Worm (Caenorhabditis elegans) whole organism, L3 larva: ENCODE results near the gene nhr-28.

Experiments used
- ZK546.5 ChIP-seq: sonication (generic microtip); optimal IDR thresholded peaks from 2 replicates; lab custom pipeline; 2017; ENCODE audit warnings: missing biosample characterization, missing genetic modification characterization
- pha-4 ChIP-seq: fragments of 150-350 bp; optimal IDR thresholded peaks from 2 replicates; lab custom pipeline; 2014; ENCODE audit warnings: missing biosample characterization, missing genetic modification reagents, missing genetic modification characterization
- ztf-4 ChIP-seq: fragments of 150-350 bp; optimal IDR thresholded peaks from 2 replicates; lab custom pipeline; 2014; ENCODE audit warnings: missing biosample characterization, missing genetic modification characterization

DNA sequence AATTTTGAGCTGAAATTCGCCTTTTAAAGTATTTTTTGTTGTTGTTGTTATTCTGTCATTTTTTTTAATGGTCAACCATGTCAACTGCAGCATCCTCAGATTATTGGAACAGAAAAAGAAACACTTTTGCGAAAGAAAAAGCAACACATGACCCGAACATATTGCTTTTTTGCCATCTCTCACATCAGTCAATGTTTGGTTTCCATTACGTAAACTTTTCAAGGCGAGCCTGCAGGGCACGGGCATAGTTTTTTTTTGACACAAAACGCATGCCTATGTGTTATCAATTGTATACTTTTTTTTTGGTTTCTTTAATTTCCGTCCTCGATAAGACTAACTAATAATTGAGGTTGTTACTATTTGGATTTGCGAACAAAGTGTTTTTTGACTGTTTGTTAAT is 17.4 kb upstream of the nhr-28 start:
- TF ChIP-seq ztf-4 (tag; lab: Kevin White, UChicago) = no peak
- TF ChIP-seq pha-4 (tag; lab: Kevin White, UChicago) = peak; percentile 36
- no peak for TF ChIP-seq ZK546.5 (tag; lab: Kevin White, UChicago)
